Worm (Caenorhabditis elegans) whole organism, L3 larva: ENCODE data around the gene grl-23.

Source experiments
- elt-1 ChIP-seq: fragments of 150-350 bp; optimal IDR thresholded peaks from 2 replicates; lab custom pipeline; 2014; ENCODE audit warnings: missing biosample characterization, missing genetic modification characterization
- nhr-25 ChIP-seq: sonication (generic microtip); optimal IDR thresholded peaks from 2 replicates; lab custom pipeline; 2017; ENCODE audit warnings: missing biosample characterization, missing genetic modification characterization
- pha-4 ChIP-seq: fragments of 150-350 bp; optimal IDR thresholded peaks from 2 replicates; lab custom pipeline; 2014; ENCODE audit warnings: missing biosample characterization, missing genetic modification reagents, missing genetic modification characterization
- sea-2 ChIP-seq: fragments of 150-350 bp; sonication (generic microtip); optimal IDR thresholded peaks from 4 replicates; lab custom pipeline; 2014; ENCODE audit warnings: missing biosample characterization, missing genetic modification reagents, missing genetic modification characterization
- tbx-2 ChIP-seq: sonication (generic microtip); optimal IDR thresholded peaks from 2 replicates; lab custom pipeline; 2016; ENCODE audit warnings: mild to moderate bottlenecking, missing genetic modification characterization, missing compliant biosample characterization

DNA sequence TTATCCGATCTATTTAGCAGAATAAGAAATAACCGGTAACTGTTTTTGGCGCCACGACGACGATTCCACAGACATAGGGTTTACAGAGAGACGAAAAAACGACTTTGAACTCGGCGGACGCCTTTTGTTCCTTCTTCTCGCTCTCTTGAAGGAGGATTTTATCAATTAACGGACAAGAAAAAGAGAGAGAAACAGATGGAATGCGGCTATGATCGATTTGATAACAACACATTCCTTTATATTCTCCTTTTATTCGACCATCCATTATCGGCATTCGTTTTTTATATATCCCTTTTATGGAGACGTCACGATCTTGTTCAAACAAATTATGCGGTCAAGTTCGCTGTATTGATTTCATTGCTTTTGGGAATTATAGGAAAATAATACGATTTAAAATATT lies 27.9 kb downstream of the grl-23 start:
- no peak for TF ChIP-seq sea-2 (GFP tag; lab: Kevin White, UChicago)
- TF ChIP-seq elt-1 (tag; lab: Kevin White, UChicago), result no peak
- TF ChIP-seq tbx-2 (tag; lab: Kevin White, UChicago), result peak; percentile 65
- TF ChIP-seq nhr-25, result peak; percentile 45
- TF ChIP-seq pha-4 (tag; lab: Kevin White, UChicago), result no peak
